Fruit fly (Drosophila melanogaster): ENCODE measurements around the gene Eig71Ef.

Gene Eig71Ef

DNA sequence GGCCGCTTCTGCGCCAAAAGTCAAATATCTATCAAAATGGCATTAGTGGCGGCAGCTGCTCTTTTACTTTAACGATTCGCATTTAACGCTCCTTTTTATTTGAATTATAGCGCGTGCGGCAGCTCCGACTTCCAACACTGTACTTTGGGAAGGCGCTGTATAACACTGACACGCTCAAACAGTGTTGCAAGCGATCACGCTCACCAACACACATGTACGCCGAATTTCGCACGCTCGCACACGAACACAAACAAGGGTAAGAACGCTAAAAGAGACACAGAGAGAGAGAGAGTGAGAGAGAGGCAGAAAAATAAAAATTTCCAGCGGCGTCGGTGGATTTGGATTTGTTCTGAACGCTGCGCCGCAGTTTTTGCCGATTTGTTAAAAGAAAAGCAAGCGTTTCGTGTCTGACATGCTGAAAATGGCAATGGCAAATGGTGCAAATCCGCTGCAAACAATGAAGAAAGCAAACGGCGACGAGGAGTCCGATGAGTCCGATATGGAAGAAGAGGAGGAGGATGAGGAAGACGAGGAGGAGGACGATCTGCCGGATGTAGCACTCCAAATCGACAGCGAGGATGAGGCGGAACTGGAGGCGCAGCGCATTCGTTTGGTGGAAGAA, 37.5 kb downstream of the Eig71Ef start, which contains the start of gene Phs (continued):
- 0 out of 3 replicates have a peak, but pooled peaks have one; percentile 37 for TF ChIP-seq row (GFP tag; IDR thresholded peaks at IDR 0.05)
- peak in 1 of 3 experiments; percentile 1 for TF ChIP-seq Stat92E (GFP tag; optimal IDR thresholded peaks at IDR 0.05)
- TF ChIP-seq Nf-YB (GFP tag; optimal IDR thresholded peaks at IDR 0.05) = no peak
- TF ChIP-seq CG11723 (GFP tag; optimal IDR thresholded peaks at IDR 0.05) = peak; percentile 64
- TF ChIP-seq Sox100B (GFP tag; optimal IDR thresholded peaks at IDR 0.05) = peak; percentile 21
- TF ChIP-seq Nf-YC (tag; optimal IDR thresholded peaks at IDR 0.05) = peak; percentile 46
- TF ChIP-seq ATbp (GFP tag; optimal IDR thresholded peaks at IDR 0.05) = peak; percentile 67
- TF ChIP-seq H2.0 (GFP tag; IDR thresholded peaks at IDR 0.05) = peak; percentile 79
- TF ChIP-seq dati (GFP tag; IDR thresholded peaks at IDR 0.05) = no peak
- TF ChIP-seq CG6791 (GFP tag; IDR thresholded peaks at IDR 0.05; ENCODE audit: partially characterized antibody) = peak; percentile 78
- no peak for TF ChIP-seq Hey (tag; optimal IDR thresholded peaks at IDR 0.05)
- TF ChIP-seq tgo (GFP tag; IDR thresholded peaks at IDR 0.05) = peak; percentile 65
- TF ChIP-seq CG3726 (GFP tag; IDR thresholded peaks at IDR 0.05) = no peak
- peak; percentile 83 for TF ChIP-seq CG1603 (tag; optimal IDR thresholded peaks at IDR 0.05)
- TF ChIP-seq maf-S (GFP tag; optimal IDR thresholded peaks at IDR 0.05) = peak; percentile 87
- TF ChIP-seq CG17328 (GFP tag; IDR thresholded peaks at IDR 0.05) = peak; percentile 66
- TF ChIP-seq CG12155 (GFP tag; optimal IDR thresholded peaks at IDR 0.05) = peak; percentile 88
- peak; percentile 22 for TF ChIP-seq fd102C (GFP tag; optimal IDR thresholded peaks at IDR 0.05)
- TF ChIP-seq CG7839 (tag; optimal IDR thresholded peaks at IDR 0.05) = peak; percentile 63
- peak; percentile 54 for TF ChIP-seq Sin3A (optimal IDR thresholded peaks at IDR 0.05)
- no peak for TF ChIP-seq abd-A (tag; optimal IDR thresholded peaks at IDR 0.05)
- TF ChIP-seq chif (GFP tag; optimal IDR thresholded peaks at IDR 0.05) = peak; percentile 72 to 87
- peak; percentile 79; the same call in 1 of the 2 replicates for TF ChIP-seq MBD-R2 (GFP tag; IDR thresholded peaks at IDR 0.05)
- TF ChIP-seq tna (GFP tag; IDR thresholded peaks at IDR 0.05; ENCODE audit: partially characterized antibody) = no peak
- no peak for TF ChIP-seq pros (GFP tag; optimal IDR thresholded peaks at IDR 0.05)
- TF ChIP-seq Dfd (GFP tag; optimal IDR thresholded peaks at IDR 0.05) = no peak
- TF ChIP-seq CG14965 (GFP tag; optimal IDR thresholded peaks at IDR 0.05; ENCODE audit: borderline replicate concordance) = peak; percentile 52
- peak; percentile 81 for TF ChIP-seq Xbp1 (GFP tag; optimal IDR thresholded peaks at IDR 0.05)
- TF ChIP-seq slbo (GFP tag; IDR thresholded peaks at IDR 0.05) = peak; percentile 94
- no peak for TF ChIP-seq Kr (GFP tag; optimal IDR thresholded peaks at IDR 0.05)
- TF ChIP-seq fu2 (GFP tag; optimal IDR thresholded peaks at IDR 0.05) = peak; percentile 84
- TF ChIP-seq Vsx1 (GFP tag; optimal IDR thresholded peaks at IDR 0.05) = peak; percentile 15
- no peak for TF ChIP-seq Dip2 (GFP tag; IDR thresholded peaks at IDR 0.05)
- TF ChIP-seq E2f2 (GFP tag; IDR thresholded peaks at IDR 0.05) = peak; percentile 99
- TF ChIP-seq CG11560 (tag; IDR thresholded peaks at IDR 0.05) = no peak
- no peak for TF ChIP-seq eve (GFP tag; optimal IDR thresholded peaks at IDR 0.05)
- peak; percentile 74 for TF ChIP-seq CG17802 (tag; optimal IDR thresholded peaks at IDR 0.05)
- TF ChIP-seq CG14860 (GFP tag; IDR thresholded peaks at IDR 0.05; ENCODE audit: partially characterized antibody) = no peak
- peak; percentile 68 for TF ChIP-seq CG30431 (GFP tag; optimal IDR thresholded peaks at IDR 0.05)
- peak; percentile 91 for TF ChIP-seq tin (GFP tag; optimal IDR thresholded peaks at IDR 0.05)
- TF ChIP-seq CG31365 (tag; optimal IDR thresholded peaks at IDR 0.05) = peak; percentile 39
- TF ChIP-seq onecut (GFP tag; IDR thresholded peaks at IDR 0.05) = peak; percentile 72
- peak; percentile 93 for TF ChIP-seq sens (GFP tag)
- TF ChIP-seq Camta (GFP tag; optimal IDR thresholded peaks at IDR 0.05) = peak; percentile 78
- peak; percentile 7 for TF ChIP-seq CG6854 (GFP tag; optimal IDR thresholded peaks at IDR 0.05)
- peak; percentile 38; the same call in 1 of the 2 replicates for TF ChIP-seq hbn (GFP tag; IDR thresholded peaks at IDR 0.05; ENCODE audit: partially characterized antibody)
- TF ChIP-seq dan (GFP tag; IDR thresholded peaks at IDR 0.05) = no peak
- TF ChIP-seq CG9215 (GFP tag; IDR thresholded peaks at IDR 0.05) = peak; percentile 74
- TF ChIP-seq CG5180 (GFP tag; optimal IDR thresholded peaks at IDR 0.05) = no peak
- no peak for TF ChIP-seq TFAM (GFP tag; optimal IDR thresholded peaks at IDR 0.05)

All from whole organism, embryonic.